Fruit fly (Drosophila melanogaster) whole organism, prepupa: Measurements from ENCODE around the gene CG9903.
A peak's percentile ranks its signal among the peaks of the same experiment; 100 is the strongest.

Experiments
- Blimp-1 ChIP-seq: fragments of 200-800 bp; sonication (Bioruptor generic); optimal IDR thresholded peaks from 3 replicates; lab custom pipeline; 2017; ENCODE audit warnings: missing biosample characterization, missing genetic modification characterization, mild to moderate bottlenecking, moderate library complexity, missing genetic modification reagents
- CG10631 ChIP-seq: fragments of 200-800 bp; sonication (Bioruptor generic); optimal IDR thresholded peaks from 2 replicates; lab custom pipeline; 2016; ENCODE audit warnings: missing biosample characterization, missing genetic modification characterization
- CG11294 ChIP-seq: fragments of 200-800 bp; sonication (Bioruptor generic); IDR thresholded peaks from 2 replicates; pipeline ENCODE4 v1.3.6; 2022; ENCODE audit warnings: missing biosample characterization, missing genetic modification characterization
- CG11762 ChIP-seq: fragments of 200-800 bp; sonication (Bioruptor generic); optimal IDR thresholded peaks from 3 replicates; lab custom pipeline; 2016; ENCODE audit warnings: missing biosample characterization, missing genetic modification characterization; ENCODE audit not compliant: insufficient read depth
- CG11902 ChIP-seq: fragments of 200-800 bp; sonication (Bioruptor generic); optimal IDR thresholded peaks from 3 replicates; lab custom pipeline; 2016; ENCODE audit warnings: missing biosample characterization, missing genetic modification characterization
- CG15336 ChIP-seq: fragments of 200-800 bp; sonication (Bioruptor generic); IDR thresholded peaks from 2 replicates; pipeline ENCODE4 v1.3.6; 2022; ENCODE audit warnings: missing biosample characterization, missing genetic modification characterization
- CG1621 ChIP-seq: fragments of 200-800 bp; sonication (Bioruptor generic); optimal IDR thresholded peaks from 3 replicates; lab custom pipeline; 2018; ENCODE audit warnings: missing biosample characterization, mild to moderate bottlenecking, missing genetic modification characterization
- CG16779 ChIP-seq: fragments of 200-800 bp; sonication (Bioruptor generic); optimal IDR thresholded peaks from 3 replicates; lab custom pipeline; 2017; ENCODE audit warnings: missing biosample characterization, mild to moderate bottlenecking, missing genetic modification characterization
- CG3032 ChIP-seq: fragments of 200-800 bp; optimal IDR thresholded peaks from 2 replicates; lab custom pipeline; 2019; ENCODE audit warnings: missing biosample characterization, mild to moderate bottlenecking, missing genetic modification characterization, moderate library complexity
- CG31627 ChIP-seq: fragments of 200-800 bp; sonication (Bioruptor generic); optimal IDR thresholded peaks from 3 replicates; lab custom pipeline; 2016; ENCODE audit warnings: missing biosample characterization, missing genetic modification characterization
- CG32006 ChIP-seq: fragments of 200-800 bp; sonication (Bioruptor generic); optimal IDR thresholded peaks from 3 replicates; lab custom pipeline; 2017; ENCODE audit warnings: missing biosample characterization, mild to moderate bottlenecking, missing genetic modification characterization
- CG34406 ChIP-seq: fragments of 200-800 bp; sonication (Bioruptor generic); optimal IDR thresholded peaks from 3 replicates; lab custom pipeline; 2016; ENCODE audit warnings: missing biosample characterization, missing genetic modification characterization
- CG3919 ChIP-seq: fragments of 200-800 bp; sonication (Bioruptor generic); optimal IDR thresholded peaks from 3 replicates; lab custom pipeline; 2016; ENCODE audit warnings: missing biosample characterization, missing genetic modification characterization
- CG4318 ChIP-seq: fragments of 200-800 bp; sonication (Bioruptor generic); optimal IDR thresholded peaks from 3 replicates; lab custom pipeline; 2017; ENCODE audit warnings: missing biosample characterization, mild to moderate bottlenecking, missing genetic modification characterization
- CG6276 ChIP-seq: fragments of 200-800 bp; sonication (Bioruptor generic); optimal IDR thresholded peaks from 2 replicates; lab custom pipeline; 2017; ENCODE audit warnings: missing biosample characterization, mild to moderate bottlenecking, missing genetic modification characterization
- CG6792 ChIP-seq: fragments of 200-800 bp; sonication (Bioruptor generic); optimal IDR thresholded peaks from 3 replicates; lab custom pipeline; 2016; ENCODE audit warnings: missing biosample characterization, missing genetic modification characterization
- CG6808 ChIP-seq: fragments of 200-800 bp; sonication (Bioruptor generic); optimal IDR thresholded peaks from 3 replicates; lab custom pipeline; 2017; ENCODE audit warnings: missing biosample characterization, missing genetic modification characterization, mild to moderate bottlenecking, moderate library complexity, missing genetic modification reagents
- CG6854 ChIP-seq: fragments of 200-800 bp; sonication (Bioruptor generic); optimal IDR thresholded peaks from 2 replicates; lab custom pipeline; 2017; ENCODE audit warnings: missing biosample characterization, mild to moderate bottlenecking, missing genetic modification characterization
- CG7368 ChIP-seq: fragments of 200-800 bp; sonication (Bioruptor generic); optimal IDR thresholded peaks from 3 replicates; lab custom pipeline; 2016; ENCODE audit warnings: missing biosample characterization, missing genetic modification characterization
- CG8119 ChIP-seq: fragments of 200-800 bp; sonication (Bioruptor generic); IDR thresholded peaks from 3 replicates; pipeline ENCODE4 v1.3.6; 2022; ENCODE audit warnings: missing biosample characterization, missing genetic modification characterization
- CG8319 ChIP-seq: fragments of 200-800 bp; sonication (Bioruptor generic); optimal IDR thresholded peaks from 3 replicates; lab custom pipeline; 2016; ENCODE audit warnings: missing biosample characterization, missing genetic modification characterization
- CG8632 ChIP-seq: fragments of 200-800 bp; sonication (Bioruptor generic); optimal IDR thresholded peaks from 3 replicates; lab custom pipeline; 2016; ENCODE audit warnings: missing biosample characterization, missing genetic modification characterization
- CG9139 ChIP-seq: fragments of 200-800 bp; sonication (Bioruptor generic); optimal IDR thresholded peaks from 3 replicates; lab custom pipeline; 2017; ENCODE audit warnings: missing biosample characterization, mild to moderate bottlenecking, missing genetic modification characterization
- Eip75B ChIP-seq: fragments of 200-800 bp; sonication (Bioruptor generic); optimal IDR thresholded peaks from 3 replicates; lab custom pipeline; 2016; ENCODE audit warnings: missing biosample characterization, missing genetic modification characterization
- Eip78C ChIP-seq: fragments of 200-800 bp; sonication (Bioruptor generic); peaks from one replicate; lab custom pipeline; 2016; ENCODE audit warnings: missing biosample characterization, missing genetic modification characterization
- Eip93F ChIP-seq: fragments of 200-800 bp; sonication (Bioruptor generic); optimal IDR thresholded peaks from 2 replicates; lab custom pipeline; 2016; ENCODE audit warnings: missing biosample characterization, mild to moderate bottlenecking, missing genetic modification characterization
- Ets96B ChIP-seq: fragments of 200-800 bp; optimal IDR thresholded peaks from 2 replicates; lab custom pipeline; 2019; ENCODE audit warnings: missing biosample characterization, mild to moderate bottlenecking, missing genetic modification characterization, moderate library complexity
- Gug ChIP-seq: fragments of 200-800 bp; sonication (Bioruptor generic); IDR thresholded peaks from 2 replicates; pipeline ENCODE4 v1.3.6; 2022; ENCODE audit warnings: missing biosample characterization, missing genetic modification characterization
- OdsH ChIP-seq: fragments of 200-800 bp; sonication (Bioruptor generic); optimal IDR thresholded peaks from 3 replicates; lab custom pipeline; 2016; ENCODE audit warnings: missing biosample characterization, missing genetic modification characterization
- Smox ChIP-seq: fragments of 200-800 bp; sonication (Bioruptor generic); optimal IDR thresholded peaks from 3 replicates; lab custom pipeline; 2016; ENCODE audit warnings: missing biosample characterization, missing genetic modification characterization
- Sox102F ChIP-seq: fragments of 200-800 bp; sonication (Bioruptor generic); optimal IDR thresholded peaks from 2 replicates; lab custom pipeline; 2016; ENCODE audit warnings: missing biosample characterization, mild to moderate bottlenecking, missing genetic modification characterization
- Sox14 ChIP-seq: fragments of 200-800 bp; sonication (Bioruptor generic); optimal IDR thresholded peaks from 3 replicates; lab custom pipeline; 2016; ENCODE audit warnings: missing biosample characterization, missing genetic modification characterization
- Sox15 ChIP-seq: fragments of 200-800 bp; sonication (Bioruptor generic); optimal IDR thresholded peaks from 3 replicates; lab custom pipeline; 2016; ENCODE audit warnings: missing biosample characterization, missing genetic modification characterization
- achi ChIP-seq: fragments of 200-800 bp; sonication (Bioruptor generic); optimal IDR thresholded peaks from 3 replicates; lab custom pipeline; 2016; ENCODE audit warnings: missing biosample characterization, missing genetic modification characterization
- cyc ChIP-seq: fragments of 200-800 bp; sonication (Bioruptor generic); optimal IDR thresholded peaks from 3 replicates; lab custom pipeline; 2016; ENCODE audit warnings: missing biosample characterization, missing genetic modification characterization
- dac ChIP-seq: fragments of 200-800 bp; sonication (Bioruptor generic); optimal IDR thresholded peaks from 2 replicates; lab custom pipeline; 2017; ENCODE audit warnings: missing biosample characterization, mild to moderate bottlenecking, missing genetic modification characterization
- dsx ChIP-seq: fragments of 200-800 bp; optimal IDR thresholded peaks from 3 replicates; lab custom pipeline; 2019; ENCODE audit warnings: missing biosample characterization, mild to moderate bottlenecking, missing genetic modification characterization, moderate library complexity; ENCODE audit not compliant: poor library complexity, severe bottlenecking
- eg ChIP-seq: fragments of 200-800 bp; sonication (Bioruptor generic); IDR thresholded peaks from 3 replicates; pipeline ENCODE4 v1.3.6; 2022; ENCODE audit warnings: missing biosample characterization, missing genetic modification characterization
- esn ChIP-seq: fragments of 200-800 bp; sonication (Bioruptor generic); optimal IDR thresholded peaks from 2 replicates; lab custom pipeline; 2016; ENCODE audit warnings: missing biosample characterization, mild to moderate bottlenecking, missing genetic modification characterization, moderate library complexity
- fd59A ChIP-seq: fragments of 200-800 bp; sonication (Bioruptor generic); optimal IDR thresholded peaks from 2 replicates; lab custom pipeline; 2017; ENCODE audit warnings: missing biosample characterization, mild to moderate bottlenecking, missing genetic modification characterization, missing genetic modification reagents
- fd85E ChIP-seq: fragments of 200-800 bp; sonication (Bioruptor generic); optimal IDR thresholded peaks from 3 replicates; lab custom pipeline; 2016; ENCODE audit warnings: missing biosample characterization, missing genetic modification characterization
- fkh ChIP-seq: fragments of 200-800 bp; sonication (Bioruptor generic); optimal IDR thresholded peaks from 3 replicates; lab custom pipeline; 2017; ENCODE audit warnings: missing biosample characterization, mild to moderate bottlenecking, missing genetic modification characterization, moderate library complexity
- lz ChIP-seq: fragments of 200-800 bp; sonication (Bioruptor generic); optimal IDR thresholded peaks from 3 replicates; lab custom pipeline; 2016; ENCODE audit warnings: missing biosample characterization, missing genetic modification characterization
- net ChIP-seq: fragments of 200-800 bp; sonication (Bioruptor generic); optimal IDR thresholded peaks from 3 replicates; lab custom pipeline; 2016; ENCODE audit warnings: missing biosample characterization, missing genetic modification characterization
- pdm3 ChIP-seq: fragments of 200-800 bp; sonication (Bioruptor generic); optimal IDR thresholded peaks from 3 replicates; lab custom pipeline; 2016; ENCODE audit warnings: missing biosample characterization, missing genetic modification characterization
- ss ChIP-seq, 2 experiments: fragments of 200-800 bp; sonication (Bioruptor generic); optimal IDR thresholded peaks; 2 replicates in 1 of 2; 3 replicates in 1 of 2; lab custom pipeline; 2017 to 2018; ENCODE audit warnings: mild to moderate bottlenecking in 2 of 2, missing biosample characterization in 2 of 2, missing genetic modification characterization in 2 of 2, moderate library complexity in 1 of 2
- svp ChIP-seq: fragments of 200-800 bp; sonication (Bioruptor generic); peaks from one replicate; lab custom pipeline; 2016; ENCODE audit warnings: missing biosample characterization, missing genetic modification characterization
- topi ChIP-seq: fragments of 200-800 bp; sonication (Bioruptor generic); optimal IDR thresholded peaks from 3 replicates; lab custom pipeline; 2016; ENCODE audit warnings: missing biosample characterization, missing genetic modification characterization
- vri ChIP-seq: fragments of 200-800 bp; sonication (Bioruptor generic); optimal IDR thresholded peaks from 3 replicates; lab custom pipeline; 2016; ENCODE audit warnings: missing biosample characterization, mild to moderate bottlenecking, missing genetic modification characterization

Gene CG9903

dm6 chrX:16586178-16586890 is 45.7 kb upstream of the CG9903 start (continued):
- TF ChIP-seq CG6792 (GFP tag; lab: Kevin White, UChicago), result no peak
- TF ChIP-seq CG6276 (GFP tag; lab: Kevin White, UChicago), result peak; percentile 32

dm6 chrX:16585569-16585968 is 44.9 kb upstream of the CG9903 start:
- TF ChIP-seq CG6854 (no peak), fd85E (no peak), CG6792 (GFP tag; lab: Kevin White, UChicago) (peak; percentile 18), topi (GFP tag; lab: Kevin White, UChicago) (peak; percentile 36), Blimp-1 (no peak), achi (GFP tag; lab: Kevin White, UChicago) (peak; percentile 45), CG6808 (no peak), Sox14 (GFP tag; lab: Kevin White, UChicago) (no peak), CG3032 (tag; lab: Kevin White, UChicago) (no peak), CG11902 (GFP tag; lab: Kevin White, UChicago) (no peak), pdm3 (GFP tag; lab: Kevin White, UChicago) (peak; percentile 39), Ets96B (tag; lab: Kevin White, UChicago) (peak; percentile 36), CG10631 (GFP tag; lab: Kevin White, UChicago) (peak; percentile 23), lz (GFP tag; lab: Kevin White, UChicago) (peak; percentile 17), CG7368 (GFP tag; lab: Kevin White, UChicago) (no peak), dsx (no peak), cyc (GFP tag; lab: Kevin White, UChicago) (no peak), svp (GFP tag; lab: Kevin White, UChicago) (no peak), OdsH (GFP tag; lab: Kevin White, UChicago) (no peak), CG31627 (GFP tag; lab: Kevin White, UChicago) (no peak), eg (GFP tag; lab: Robert Waterston, UW) (0 out of 3 replicates have a peak, but pooled peaks have one; percentile 31), CG8119 (peak; percentile 61), Eip93F (GFP tag; lab: Kevin White, UChicago) (no peak), Eip78C (GFP tag; lab: Kevin White, UChicago) (peak; percentile 67), CG6276 (GFP tag; lab: Kevin White, UChicago) (no peak), Smox (GFP tag; lab: Kevin White, UChicago) (peak; percentile 6), Sox15 (GFP tag; lab: Kevin White, UChicago) (no peak), CG16779 (tag; lab: Kevin White, UChicago) (no peak), CG34406 (no peak), CG32006 (peak; percentile 54), esn (GFP tag; lab: Kevin White, UChicago) (peak; percentile 30), CG3919 (GFP tag; lab: Kevin White, UChicago) (peak; percentile 35), vri (GFP tag; lab: Kevin White, UChicago) (no peak), CG8319 (no peak), Sox102F (GFP tag; lab: Kevin White, UChicago) (no peak), CG1621 (no peak), Eip75B (GFP tag; lab: Kevin White, UChicago) (peak; percentile 38), CG4318 (no peak), CG9139 (GFP tag; lab: Kevin White, UChicago) (no peak), CG8632 (GFP tag; lab: Kevin White, UChicago) (peak; percentile 20), Gug (GFP tag; lab: Robert Waterston, UW) (no peak), fkh (no peak), CG11762 (GFP tag; lab: Kevin White, UChicago) (no peak), dac (GFP tag; lab: Kevin White, UChicago) (no peak), ss (GFP tag; optimal IDR thresholded peaks at IDR 0.05; lab: Kevin White, UChicago) (no peak), CG11294 (GFP tag; lab: Robert Waterston, UW) (no peak), CG15336 (GFP tag; lab: Robert Waterston, UW) (peak; percentile 69), net (GFP tag; lab: Kevin White, UChicago) (no peak), fd59A (GFP tag; lab: Kevin White, UChicago) (no peak)
